Fruit fly (Drosophila melanogaster) S2 (cell line): ENCODE measurements around the gene CG31087.

ENCODE experiments used
- CG8478 ChIP-seq: fragments of >200 bp; optimal IDR thresholded peaks from 2 replicates; lab custom pipeline; 2018
- CTCF ChIP-seq, 2 experiments: fragments of >200 bp; optimal IDR thresholded peaks; 2 replicates each; lab custom pipeline; 2018

DNA sequence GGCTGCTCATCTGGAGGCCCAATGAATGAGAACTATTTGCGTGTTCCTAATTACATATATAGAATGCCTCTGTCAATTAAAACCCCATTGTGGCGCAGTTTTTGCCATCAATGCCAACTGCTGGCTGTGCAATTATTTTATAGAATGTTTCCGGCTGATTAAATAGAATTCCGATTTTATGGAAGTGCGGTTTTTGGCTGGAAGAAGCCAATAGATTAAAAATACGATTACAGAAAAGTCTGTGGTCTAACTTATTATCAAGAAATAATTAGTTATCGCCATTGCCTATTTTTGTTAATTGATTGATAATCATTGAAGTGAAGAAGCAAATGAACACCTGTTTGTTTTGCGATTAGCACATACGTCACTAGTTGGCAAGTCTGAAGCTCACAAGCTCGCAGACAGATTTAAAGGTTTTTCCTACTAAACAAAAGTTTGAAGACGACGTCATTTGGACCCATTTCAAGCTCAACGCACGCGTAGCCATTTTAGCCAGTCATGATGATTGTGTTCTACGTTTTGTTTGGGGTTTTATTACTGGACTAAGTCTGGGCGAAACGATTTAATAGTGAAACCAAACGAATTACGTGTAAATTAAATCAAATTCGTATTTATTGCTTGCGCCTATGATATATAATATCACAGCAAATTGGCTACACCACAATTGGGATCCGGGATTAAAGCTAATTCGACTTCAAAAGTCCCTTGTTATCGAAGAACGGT is 7.7 kb downstream of the CG31087 start:
- no peak for TF ChIP-seq CG8478
- TF ChIP-seq CTCF (optimal IDR thresholded peaks at IDR 0.05; lab: Kevin White, UChicago) = no peak
